Worm (Caenorhabditis elegans): Measurements from ENCODE around the gene cest-1.1.

The cest-1.1 gene

DNA sequence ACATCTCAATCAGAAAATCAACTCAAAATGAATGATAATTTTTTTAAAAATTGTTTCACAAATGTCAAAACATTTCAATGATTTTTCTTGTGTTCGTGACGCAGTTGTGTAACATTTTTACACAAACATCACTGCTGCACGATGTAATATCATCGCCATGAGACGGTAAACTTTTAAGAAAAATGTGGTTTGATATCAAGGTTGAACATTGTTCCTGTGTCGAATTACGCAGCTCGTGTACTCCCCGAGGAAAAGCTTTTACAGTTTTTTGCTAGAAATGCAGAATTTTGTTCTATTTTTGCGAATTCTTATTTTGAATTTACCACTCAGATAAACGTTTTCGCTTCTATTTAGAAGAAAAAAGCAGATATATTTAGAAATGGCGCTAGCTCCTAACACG, 31.1 kb upstream of the cest-1.1 start (continued):
- TF ChIP-seq dmd-6 (GFP tag; IDR thresholded peaks at IDR 0.05) (no peak; the same call in 1 of the 2 replicates), nhr-48 (tag; optimal IDR thresholded peaks at IDR 0.05) (no peak), tra-1 (GFP tag; IDR thresholded peaks at IDR 0.05) (peak; percentile 37; the same call in 1 of the 2 replicates), saeg-2 (GFP tag; IDR thresholded peaks at IDR 0.05) (no peak), mes-2 (tag; optimal IDR thresholded peaks at IDR 0.05; ENCODE audit: poor library complexity, severe bottlenecking) (peak; percentile 64), arid-1 (GFP tag; conservative IDR thresholded peaks at IDR 0.05) (peak; percentile 49; the same call in 1 of the 2 replicates), F10B5.3 (tag; optimal IDR thresholded peaks at IDR 0.05) (no peak), Y75B8A.6 (GFP tag; IDR thresholded peaks at IDR 0.05) (no peak), mdl-1 (tag; optimal IDR thresholded peaks at IDR 0.05) (peak in 1 of 2 experiments; percentile 59)

DNA sequence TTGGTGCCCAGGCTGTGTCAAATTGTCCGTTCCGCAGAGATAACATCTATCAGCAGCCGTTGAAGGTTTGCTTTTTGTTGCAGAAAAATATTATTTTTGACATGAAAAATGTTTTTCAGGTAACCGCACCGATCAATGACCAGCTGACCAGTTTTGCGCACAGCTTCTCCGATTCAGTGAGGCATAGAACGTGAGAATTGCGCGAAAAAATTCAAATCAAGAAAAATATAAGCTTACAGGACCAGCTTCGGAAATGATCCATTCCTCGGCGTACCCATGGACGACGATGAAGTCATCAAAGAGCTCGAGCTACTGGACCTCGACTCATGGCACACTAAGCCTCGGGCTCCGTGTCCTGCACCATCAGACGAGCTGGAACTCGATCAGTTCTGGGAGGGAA, 28.0 kb upstream of the cest-1.1 start:
- TF ChIP-seq dve-1 (tag; optimal IDR thresholded peaks at IDR 0.05; ENCODE audit: insufficient read depth) = no peak
- no peak for TF ChIP-seq mdl-1 (tag; optimal IDR thresholded peaks at IDR 0.05)
- 0 out of 2 replicates have a peak, but pooled peaks have one; percentile 12 for TF ChIP-seq lin-38 (GFP tag; IDR thresholded peaks at IDR 0.05)
- no peak for TF ChIP-seq saeg-2 (GFP tag; IDR thresholded peaks at IDR 0.05)
- 0 out of 2 replicates have a peak, but pooled peaks have one; percentile 14 for TF ChIP-seq dmd-6 (GFP tag; IDR thresholded peaks at IDR 0.05)
- no peak for TF ChIP-seq zag-1 (tag; optimal IDR thresholded peaks at IDR 0.05)
- TF ChIP-seq ceh-82 (tag; optimal IDR thresholded peaks at IDR 0.05) = no peak
- peak; percentile 38; the same call in 1 of the 2 replicates for TF ChIP-seq set-16 (GFP tag; IDR thresholded peaks at IDR 0.05)
- TF ChIP-seq hmg-1.1 (GFP tag; IDR thresholded peaks at IDR 0.05) = 0 out of 2 replicates have a peak, but pooled peaks have one; percentile 26
- no peak for TF ChIP-seq Y105C5A.15 (GFP tag; IDR thresholded peaks at IDR 0.05)
- no peak for TF ChIP-seq dmd-9 (GFP tag; IDR thresholded peaks at IDR 0.05)
- no peak for TF ChIP-seq pha-4 (GFP tag; IDR thresholded peaks at IDR 0.05)
- no peak for TF ChIP-seq pha-4 (tag; optimal IDR thresholded peaks at IDR 0.05)
- TF ChIP-seq D1046.2 (GFP tag; IDR thresholded peaks at IDR 0.05) = 0 out of 2 replicates have a peak, but pooled peaks have one; percentile 12

DNA sequence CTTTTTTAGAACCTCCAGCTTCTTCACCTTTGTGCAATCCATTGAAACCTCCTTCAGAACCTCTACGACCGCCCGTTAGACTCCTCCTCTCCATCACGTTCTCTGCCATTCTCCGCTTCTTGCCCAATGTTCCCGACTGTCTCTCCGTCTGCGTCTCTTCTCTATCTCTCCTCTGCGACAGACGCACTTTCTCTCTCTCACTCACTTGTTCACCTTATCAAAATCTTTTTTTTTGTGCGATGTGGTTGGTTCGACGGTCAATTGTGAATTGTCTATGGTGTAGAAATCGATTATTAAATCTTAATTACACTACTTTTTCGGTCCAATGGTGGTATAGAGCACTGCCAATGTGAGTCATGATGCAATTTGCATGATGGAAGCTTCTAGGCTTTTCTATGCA, 26.9 kb upstream of the cest-1.1 start, which contains the start of gene atfs-1:
atfs-1 (plus strand) TSS at position 213 of the 400 bp plus-strand sequence.
- peak; percentile 92 for TF ChIP-seq hlh-11 (tag; optimal IDR thresholded peaks at IDR 0.05)
- TF ChIP-seq ama-1 (optimal IDR thresholded peaks at IDR 0.05) = peak; percentile 79
- peak; percentile 69 for TF ChIP-seq nhr-77 (tag; optimal IDR thresholded peaks at IDR 0.05)
- TF ChIP-seq dpl-1 (GFP tag; optimal IDR thresholded peaks at IDR 0.05) = peak; percentile 50
- TF ChIP-seq nhr-25 (tag; optimal IDR thresholded peaks at IDR 0.05; ENCODE audit: borderline replicate concordance, insufficient read depth) = no peak
- no peak for TF ChIP-seq mxl-2 (GFP tag; conservative IDR thresholded peaks at IDR 0.05)
- peak; percentile 75 for TF ChIP-seq pqm-1 (tag; optimal IDR thresholded peaks at IDR 0.05)
- peak; percentile 14 for TF ChIP-seq lin-13 (GFP tag; optimal IDR thresholded peaks at IDR 0.05)
- no peak for TF ChIP-seq spr-3 (GFP tag; optimal IDR thresholded peaks at IDR 0.05)
- peak; percentile 56 for TF ChIP-seq rbr-2 (tag; optimal IDR thresholded peaks at IDR 0.05)
- TF ChIP-seq F37D6.2 (tag; optimal IDR thresholded peaks at IDR 0.05) = no peak
- peak; percentile 13; the same call in 1 of the 2 replicates for TF ChIP-seq nhr-41 (GFP tag; IDR thresholded peaks at IDR 0.05)
- peak; percentile 62; the same call in 1 of the 2 replicates for TF ChIP-seq lin-1 (GFP tag; IDR thresholded peaks at IDR 0.05)
- TF ChIP-seq Y5F2A.4 (GFP tag; optimal IDR thresholded peaks at IDR 0.05) = no peak
- 0 out of 2 replicates have a peak, but pooled peaks have one; percentile 24 for TF ChIP-seq tra-1 (GFP tag; IDR thresholded peaks at IDR 0.05)
- TF ChIP-seq R02D3.7 (tag; optimal IDR thresholded peaks at IDR 0.05) = no peak
- peak; percentile 88 for TF ChIP-seq hmg-1.1 (GFP tag; IDR thresholded peaks at IDR 0.05)
- peak in 1 of 2 experiments; percentile 58 for TF ChIP-seq mdl-1 (tag; optimal IDR thresholded peaks at IDR 0.05)
- peak; percentile 98 for TF ChIP-seq nhr-6 (tag; optimal IDR thresholded peaks at IDR 0.05)
- peak; percentile 73 for TF ChIP-seq nhr-48 (tag; optimal IDR thresholded peaks at IDR 0.05)
- TF ChIP-seq dmd-6 (GFP tag; IDR thresholded peaks at IDR 0.05) = peak; percentile 92
- TF ChIP-seq mes-2 (tag; optimal IDR thresholded peaks at IDR 0.05; ENCODE audit: poor library complexity, severe bottlenecking) = peak; percentile 73
- TF ChIP-seq gei-8 (GFP tag; optimal IDR thresholded peaks at IDR 0.05) = no peak
- TF ChIP-seq jun-1 (tag; optimal IDR thresholded peaks at IDR 0.05) = no peak
- TF ChIP-seq F10B5.3 (tag; optimal IDR thresholded peaks at IDR 0.05) = no peak
- no peak for TF ChIP-seq zfp-3 (GFP tag; conservative IDR thresholded peaks at IDR 0.05)
- TF ChIP-seq nhr-28 (tag; optimal IDR thresholded peaks at IDR 0.05) = peak; percentile 94
- peak in 1 of 2 experiments; percentile 35 for TF ChIP-seq hif-1 (tag; optimal IDR thresholded peaks at IDR 0.05)
- peak; percentile 35 for TF ChIP-seq aha-1 (tag)
- no peak for TF ChIP-seq php-3 (GFP tag; IDR thresholded peaks at IDR 0.05)
- peak; percentile 93 for TF ChIP-seq dve-1 (tag; optimal IDR thresholded peaks at IDR 0.05; ENCODE audit: insufficient read depth)
- peak; percentile 80 for TF ChIP-seq mep-1 (tag; optimal IDR thresholded peaks at IDR 0.05)
- no peak for TF ChIP-seq saeg-2 (GFP tag; IDR thresholded peaks at IDR 0.05)
- 0 out of 2 replicates have a peak, but pooled peaks have one; percentile 38 for TF ChIP-seq madf-9 (GFP tag; conservative IDR thresholded peaks at IDR 0.05)
